Worm (Caenorhabditis elegans): ENCODE data around the gene F09E10.6.

F09E10.6 gene

DNA sequence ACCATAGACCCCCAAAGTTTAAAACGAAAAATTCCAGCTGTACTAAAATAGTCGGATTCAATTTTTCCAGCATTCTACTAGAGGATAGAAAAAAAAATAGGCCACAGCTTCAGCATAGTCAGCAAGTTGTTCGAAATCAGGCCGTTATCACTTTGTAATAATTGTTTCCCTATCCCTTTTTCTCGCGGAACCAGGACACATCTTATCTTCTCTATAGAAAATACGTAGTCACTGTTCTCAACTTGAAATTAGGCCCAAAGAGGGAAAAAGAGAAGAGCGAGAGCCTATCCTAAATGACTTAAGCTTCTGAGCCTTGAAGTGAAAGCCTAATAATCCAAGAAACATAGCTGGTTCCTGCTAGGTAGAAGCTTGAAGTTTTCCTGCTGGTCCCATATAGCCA is 51.8 kb downstream of the F09E10.6 start (continued):
- 0 out of 2 replicates have a peak, but pooled peaks have one; percentile 11 for TF ChIP-seq lag-1 (GFP tag; IDR thresholded peaks at IDR 0.05)
- peak; percentile 25; the same call in 1 of the 2 replicates for TF ChIP-seq hmg-1.2 (GFP tag; IDR thresholded peaks at IDR 0.05)
- no peak for TF ChIP-seq zfh-2 (GFP tag; conservative IDR thresholded peaks at IDR 0.05)

Data from whole organism, young adult.